Worm (Caenorhabditis elegans) whole organism, late embryonic: ENCODE data around the gene let-756.

Experiments
- fkh-10 ChIP-seq: fragments of 150-350 bp; optimal IDR thresholded peaks from 2 replicates; lab custom pipeline; 2014; ENCODE audit warnings: missing biosample characterization, missing genetic modification reagents, missing genetic modification characterization
- hlh-6 ChIP-seq: sonication (generic microtip); optimal IDR thresholded peaks from 2 replicates; lab custom pipeline; 2016; ENCODE audit warnings: missing genotype, missing genetic modification characterization, missing compliant biosample characterization

ce11 chrIII:6373850-6374474 is 33.0 kb upstream of the let-756 start:
- TF ChIP-seq hlh-6 (tag; lab: Kevin White, UChicago) (no peak), fkh-10 (GFP tag; lab: Kevin White, UChicago) (no peak)
